Worm (Caenorhabditis elegans) whole organism, mixed stage, embryonic: ENCODE results near the gene mrpl-48.

ENCODE experiments used
- M03D4.4 ChIP-seq: sonication (generic microtip); optimal IDR thresholded peaks from 2 replicates; lab custom pipeline; 2017; ENCODE audit warnings: mild to moderate bottlenecking, missing genetic modification characterization, missing compliant biosample characterization
- bed-3 ChIP-seq: fragments of 200-800 bp; sonication (Bioruptor generic); optimal IDR thresholded peaks from 3 replicates; lab custom pipeline; 2018; ENCODE audit warnings: mild to moderate bottlenecking, missing genetic modification characterization, moderate library complexity, missing compliant biosample characterization
- blmp-1 ChIP-seq: fragments of 150-350 bp; optimal IDR thresholded peaks from 2 replicates; lab custom pipeline; 2014; ENCODE audit warnings: missing biosample characterization, missing genetic modification characterization
- ceh-39 ChIP-seq: fragments of 150-350 bp; optimal IDR thresholded peaks from 2 replicates; lab custom pipeline; 2014; ENCODE audit warnings: missing biosample characterization, missing genetic modification characterization
- ceh-83 ChIP-seq: fragments of 200-800 bp; sonication (Bioruptor generic); optimal IDR thresholded peaks from 2 replicates; lab custom pipeline; 2018; ENCODE audit warnings: mild to moderate bottlenecking, missing genetic modification characterization, missing compliant biosample characterization
- ces-1 ChIP-seq: fragments of 150-350 bp; optimal IDR thresholded peaks from 2 replicates; lab custom pipeline; 2014; ENCODE audit warnings: missing biosample characterization, missing genetic modification reagents, missing genetic modification characterization
- cnd-1 ChIP-seq: fragments of 200-800 bp; sonication (Bioruptor generic); optimal IDR thresholded peaks from 2 replicates; lab custom pipeline; 2018; ENCODE audit warnings: mild to moderate bottlenecking, missing genetic modification characterization, missing compliant biosample characterization
- drap-1 ChIP-seq: fragments of 200-800 bp; sonication (Bioruptor generic); optimal IDR thresholded peaks from 3 replicates; lab custom pipeline; 2018; ENCODE audit warnings: mild to moderate bottlenecking, missing genetic modification characterization, missing compliant biosample characterization
- elt-1 ChIP-seq: sonication (generic microtip); optimal IDR thresholded peaks from 2 replicates; lab custom pipeline; 2017; ENCODE audit warnings: missing genetic modification characterization, mild to moderate bottlenecking, missing compliant biosample characterization, antibody characterized with exemption, moderate library complexity, borderline replicate concordance; ENCODE audit not compliant: insufficient read depth
- elt-3 ChIP-seq: fragments of 150-350 bp; optimal IDR thresholded peaks from 2 replicates; lab custom pipeline; 2014; ENCODE audit warnings: missing biosample characterization, missing genetic modification characterization
- ham-2 ChIP-seq: fragments of 200-800 bp; sonication (Bioruptor generic); optimal IDR thresholded peaks from 2 replicates; lab custom pipeline; 2018; ENCODE audit warnings: mild to moderate bottlenecking, missing genetic modification characterization, missing compliant biosample characterization
- hlh-1 ChIP-seq: fragments of 150-350 bp; optimal IDR thresholded peaks from 2 replicates; lab custom pipeline; 2014; ENCODE audit warnings: missing biosample characterization, missing genetic modification reagents, missing genetic modification characterization
- lin-13 ChIP-seq: fragments of 150-350 bp; optimal IDR thresholded peaks from 2 replicates; lab custom pipeline; 2014; ENCODE audit warnings: missing biosample characterization, missing genetic modification characterization
- lin-32 ChIP-seq: fragments of 200-800 bp; sonication (Bioruptor generic); optimal IDR thresholded peaks from 2 replicates; lab custom pipeline; 2018; ENCODE audit warnings: mild to moderate bottlenecking, missing genetic modification characterization, missing compliant biosample characterization
- lsy-2 ChIP-seq: fragments of 150-350 bp; optimal IDR thresholded peaks from 2 replicates; lab custom pipeline; 2014; ENCODE audit warnings: missing biosample characterization, missing genetic modification characterization
- mab-5 ChIP-seq: fragments of 150-350 bp; optimal IDR thresholded peaks from 2 replicates; lab custom pipeline; 2014; ENCODE audit warnings: missing biosample characterization, missing genetic modification characterization
- mep-1 ChIP-seq: fragments of 150-350 bp; optimal IDR thresholded peaks from 2 replicates; lab custom pipeline; 2017; ENCODE audit warnings: missing biosample characterization, missing genetic modification reagents, missing genetic modification characterization, inconsistent platforms
- mls-2 ChIP-seq: sonication (generic microtip); optimal IDR thresholded peaks from 2 replicates; lab custom pipeline; 2016; ENCODE audit warnings: mild to moderate bottlenecking, missing genetic modification characterization, moderate library complexity, missing compliant biosample characterization
- nhr-12 ChIP-seq: fragments of 150-350 bp; optimal IDR thresholded peaks from 2 replicates; lab custom pipeline; 2014; ENCODE audit warnings: missing biosample characterization, missing genetic modification characterization
- nhr-2 ChIP-seq: fragments of 150-350 bp; optimal IDR thresholded peaks from 2 replicates; lab custom pipeline; 2014; ENCODE audit warnings: missing biosample characterization, missing genetic modification characterization
- nhr-237 ChIP-seq: fragments of 150-350 bp; optimal IDR thresholded peaks from 2 replicates; lab custom pipeline; 2014; ENCODE audit warnings: missing biosample characterization, missing genetic modification characterization
- nhr-28 ChIP-seq: fragments of 150-350 bp; optimal IDR thresholded peaks from 2 replicates; lab custom pipeline; 2014; ENCODE audit warnings: missing biosample characterization, missing genetic modification characterization
- nhr-76 ChIP-seq: sonication (generic microtip); optimal IDR thresholded peaks from 2 replicates; lab custom pipeline; 2017; ENCODE audit warnings: missing biosample characterization, missing genetic modification characterization
- pha-4 ChIP-seq: fragments of 150-350 bp; optimal IDR thresholded peaks from 2 replicates; lab custom pipeline; 2018; ENCODE audit warnings: missing biosample characterization, missing genetic modification reagents, missing genetic modification characterization
- sem-2 ChIP-seq: fragments of 200-800 bp; sonication (Bioruptor generic); optimal IDR thresholded peaks from 2 replicates; lab custom pipeline; 2018; ENCODE audit warnings: mild to moderate bottlenecking, missing genetic modification characterization, missing compliant biosample characterization
- snpc-4 ChIP-seq: fragments of 150-350 bp; optimal IDR thresholded peaks from 2 replicates; lab custom pipeline; 2014; ENCODE audit warnings: missing biosample characterization, missing genetic modification characterization
- sptf-1 ChIP-seq: sonication (generic microtip); optimal IDR thresholded peaks from 2 replicates; lab custom pipeline; 2017; ENCODE audit warnings: mild to moderate bottlenecking, missing genetic modification characterization, moderate library complexity, missing compliant biosample characterization
- tbx-8 ChIP-seq: fragments of 200-800 bp; sonication (Bioruptor generic); optimal IDR thresholded peaks from 2 replicates; lab custom pipeline; 2018; ENCODE audit warnings: mild to moderate bottlenecking, missing genetic modification characterization, moderate library complexity, missing compliant biosample characterization
- unc-120 ChIP-seq: sonication (generic microtip); optimal IDR thresholded peaks from 2 replicates; lab custom pipeline; 2017; ENCODE audit warnings: missing genetic modification characterization, missing compliant biosample characterization; ENCODE audit not compliant: poor library complexity, severe bottlenecking
- unc-39 ChIP-seq: fragments of 150-350 bp; optimal IDR thresholded peaks from 2 replicates; lab custom pipeline; 2014; ENCODE audit warnings: missing biosample characterization, missing genetic modification characterization
- unc-62 ChIP-seq: fragments of 150-350 bp; optimal IDR thresholded peaks from 2 replicates; lab custom pipeline; 2014; ENCODE audit warnings: missing biosample characterization, missing genetic modification reagents, missing genetic modification characterization
- zip-8 ChIP-seq: fragments of 150-350 bp; optimal IDR thresholded peaks from 2 replicates; lab custom pipeline; 2014; ENCODE audit warnings: missing biosample characterization, missing genetic modification characterization
- ztf-11 ChIP-seq: fragments of 150-350 bp; optimal IDR thresholded peaks from 2 replicates; lab custom pipeline; 2014; ENCODE audit warnings: missing biosample characterization, missing genetic modification characterization

Gene mrpl-48

ce11 chrV:5620040-5620439 is 26.5 kb downstream of the mrpl-48 start, which contains the start of gene memb-2:
TSS of gene memb-2 (minus strand) at chrV:5620140.
- no peak for TF ChIP-seq nhr-12 (tag; lab: Kevin White, UChicago)
- TF ChIP-seq ces-1 = no peak
- TF ChIP-seq snpc-4 = no peak
- no peak for TF ChIP-seq unc-62
- TF ChIP-seq ztf-11 (tag; lab: Kevin White, UChicago) = no peak
- TF ChIP-seq nhr-237 (tag; lab: Kevin White, UChicago) = no peak
- TF ChIP-seq mls-2 (tag; lab: Kevin White, UChicago) = no peak
- no peak for TF ChIP-seq lin-32 (GFP tag; lab: Kevin White, UChicago)
- no peak for TF ChIP-seq sem-2
- TF ChIP-seq bed-3 (GFP tag; lab: Kevin White, UChicago) = no peak
- no peak for TF ChIP-seq pha-4
- TF ChIP-seq drap-1 = no peak
- TF ChIP-seq zip-8 (tag; lab: Kevin White, UChicago) = no peak
- TF ChIP-seq sptf-1 (tag; lab: Kevin White, UChicago) = no peak
- no peak for TF ChIP-seq tbx-8 (GFP tag; lab: Kevin White, UChicago)
- TF ChIP-seq elt-3 (tag; lab: Kevin White, UChicago) = no peak
- TF ChIP-seq nhr-76 = no peak
- TF ChIP-seq ceh-83 (GFP tag; lab: Kevin White, UChicago) = no peak

- TF ChIP-seq ceh-39 (tag; lab: Kevin White, UChicago) (no peak), nhr-12 (tag; lab: Kevin White, UChicago) (no peak), tbx-8 (GFP tag; lab: Kevin White, UChicago) (no peak), lin-13 (no peak), unc-62 (no peak), M03D4.4 (tag; lab: Kevin White, UChicago) (no peak), nhr-2 (tag; lab: Kevin White, UChicago) (no peak), drap-1 (no peak), bed-3 (GFP tag; lab: Kevin White, UChicago) (no peak), mab-5 (tag; lab: Kevin White, UChicago) (no peak), elt-3 (tag; lab: Kevin White, UChicago) (no peak), unc-39 (no peak), ham-2 (GFP tag; lab: Kevin White, UChicago) (no peak), ces-1 (no peak), nhr-237 (tag; lab: Kevin White, UChicago) (no peak), ztf-11 (tag; lab: Kevin White, UChicago) (no peak), elt-1 (tag; lab: Kevin White, UChicago) (no peak)
Observed at ce11 chrV:5621390-5621789, 27.9 kb downstream of the mrpl-48 start, which contains the start of gene M03E7.1. TSS of gene M03E7.1 (plus strand) at chrV:5621690.

ce11 chrV:5628014-5628413 is 34.5 kb downstream of the mrpl-48 start:
- TF ChIP-seq unc-39 (no peak), ceh-83 (GFP tag; lab: Kevin White, UChicago) (no peak), elt-1 (tag; lab: Kevin White, UChicago) (no peak), snpc-4 (no peak), cnd-1 (no peak), nhr-12 (tag; lab: Kevin White, UChicago) (no peak), nhr-28 (tag; lab: Kevin White, UChicago) (no peak)

- TF ChIP-seq mep-1 (tag; lab: Kevin White, UChicago) (no peak), unc-39 (no peak), ces-1 (no peak), elt-1 (tag; lab: Kevin White, UChicago) (no peak), nhr-12 (tag; lab: Kevin White, UChicago) (no peak), elt-3 (tag; lab: Kevin White, UChicago) (no peak)
Observed at ce11 chrV:5630792-5631191, 37.3 kb downstream of the mrpl-48 start, which contains the start of gene acy-4. TSS of gene acy-4 (minus strand) at chrV:5630892.

ce11 chrV:5634445-5634844 is 40.9 kb downstream of the mrpl-48 start:
- TF ChIP-seq ztf-11 (tag; lab: Kevin White, UChicago) (no peak), zip-8 (tag; lab: Kevin White, UChicago) (no peak), drap-1 (no peak), mab-5 (tag; lab: Kevin White, UChicago) (no peak), sem-2 (no peak), ces-1 (no peak), unc-39 (no peak), mls-2 (tag; lab: Kevin White, UChicago) (no peak), nhr-237 (tag; lab: Kevin White, UChicago) (no peak), blmp-1 (tag; lab: Kevin White, UChicago) (no peak), unc-120 (tag; lab: Kevin White, UChicago) (no peak), lin-13 (no peak), nhr-12 (tag; lab: Kevin White, UChicago) (no peak), lsy-2 (tag; lab: Kevin White, UChicago) (no peak), hlh-1 (no peak)
